Worm (Caenorhabditis elegans) whole organism, young adult: ENCODE measurements around the gene srd-36.

Source experiments
- F52B5.7 ChIP-seq: sonication (generic microtip); optimal IDR thresholded peaks from 2 replicates; lab custom pipeline; 2016; ENCODE audit warnings: mild to moderate bottlenecking, missing genetic modification characterization, missing compliant biosample characterization
- ama-1 ChIP-seq, 3 experiments: fragments of 150-350 bp in 1 of 3; sonication (generic microtip) in 2 of 3; optimal IDR thresholded peaks; 2 replicates each; lab custom pipeline; 2014 to 2018; ENCODE audit warnings: missing biosample characterization in 2 of 3, missing genetic modification characterization in 2 of 3, missing genetic modification reagents in 2 of 3
- ceh-27 ChIP-seq: fragments of 200-800 bp; sonication (Bioruptor generic); optimal IDR thresholded peaks from 2 replicates; lab custom pipeline; 2018; ENCODE audit warnings: mild to moderate bottlenecking, missing genetic modification characterization, moderate library complexity, missing compliant biosample characterization
- die-1 ChIP-seq: sonication (generic microtip); optimal IDR thresholded peaks from 2 replicates; lab custom pipeline; 2016; ENCODE audit warnings: missing genotype, mild to moderate bottlenecking, missing genetic modification characterization, missing compliant biosample characterization
- dox-1 ChIP-seq: fragments of 200-800 bp; sonication (Bioruptor generic); IDR thresholded peaks from 2 replicates; pipeline ENCODE4 v1.3.6; 2022; ENCODE audit warnings: missing genetic modification reagents, missing genetic modification characterization, missing compliant biosample characterization
- dpff-1 ChIP-seq: sonication (generic microtip); optimal IDR thresholded peaks from 2 replicates; lab custom pipeline; 2017; ENCODE audit warnings: mild to moderate bottlenecking, missing genetic modification characterization, missing compliant biosample characterization
- dpl-1 ChIP-seq: fragments of 150-350 bp; optimal IDR thresholded peaks from 2 replicates; lab custom pipeline; 2014; ENCODE audit warnings: missing biosample characterization, missing genetic modification reagents, missing genetic modification characterization
- nhr-27 ChIP-seq: fragments of 200-800 bp; sonication (Bioruptor generic); optimal IDR thresholded peaks from 2 replicates; lab custom pipeline; 2018; ENCODE audit warnings: mild to moderate bottlenecking, missing genetic modification characterization, moderate library complexity, missing compliant biosample characterization
- snpc-4 ChIP-seq, 5 experiments: fragments of 150-350 bp in 1 of 5; sonication (generic microtip) in 4 of 5; optimal IDR thresholded peaks; 2 replicates each; lab custom pipeline; 2014 to 2018; ENCODE audit warnings: missing genetic modification characterization in 5 of 5, missing biosample characterization in 3 of 5, antibody characterized with exemption in 2 of 5, mild to moderate bottlenecking in 2 of 5, missing compliant biosample characterization in 2 of 5, missing genotype in 2 of 5, moderate library complexity in 2 of 5, missing genetic modification reagents in 1 of 5

DNA sequence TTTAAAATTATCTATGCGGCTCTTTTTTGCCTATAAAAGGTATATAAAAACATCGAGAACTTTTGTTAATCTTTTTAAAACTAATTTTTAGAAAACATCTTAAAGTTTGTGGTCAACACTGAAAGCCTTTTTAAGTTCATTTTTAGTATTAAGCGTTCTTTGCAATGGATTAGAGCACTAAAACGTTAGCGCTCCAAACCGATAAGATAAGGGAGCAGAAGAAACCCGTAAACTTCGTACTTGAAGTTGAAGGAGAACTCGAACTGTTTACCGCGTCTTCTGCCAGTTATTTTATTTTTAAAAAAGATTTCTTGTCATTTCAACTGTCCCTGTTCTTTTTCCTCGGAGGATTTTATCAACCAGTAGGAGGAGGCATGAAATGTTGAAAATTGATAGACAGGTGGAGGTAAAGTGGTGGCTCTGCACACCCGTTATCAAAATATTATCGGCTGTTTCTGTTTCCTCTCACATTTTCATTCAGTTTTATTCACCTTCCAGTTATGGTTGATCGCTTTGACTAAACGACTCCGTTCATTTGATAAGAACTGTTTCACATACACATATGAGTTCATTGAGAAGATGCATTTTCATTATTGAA, 44.6 kb upstream of the srd-36 start:
- TF ChIP-seq ama-1 (optimal IDR thresholded peaks at IDR 0.05; lab: Kevin White, UChicago) = no peak
- no peak for TF ChIP-seq ama-1 (GFP tag; optimal IDR thresholded peaks at IDR 0.05; lab: Kevin White, UChicago)
- no peak for TF ChIP-seq dpl-1 (GFP tag; lab: Kevin White, UChicago)
- TF ChIP-seq ceh-27 = no peak
- TF ChIP-seq dpff-1 (tag; lab: Kevin White, UChicago) = no peak
- no peak for TF ChIP-seq snpc-4 (GFP tag; optimal IDR thresholded peaks at IDR 0.05; lab: Kevin White, UChicago)
- no peak for TF ChIP-seq snpc-4 (tag; optimal IDR thresholded peaks at IDR 0.05; lab: Kevin White, UChicago)
- no peak for TF ChIP-seq die-1 (tag; lab: Kevin White, UChicago)
- TF ChIP-seq F52B5.7 (tag; lab: Kevin White, UChicago) = no peak
- TF ChIP-seq nhr-27 = no peak
- TF ChIP-seq dox-1 (GFP tag; lab: Robert Waterston, UW) = peak; percentile 55
